Worm (Caenorhabditis elegans): ENCODE measurements around the gene T19D12.9.

DNA sequence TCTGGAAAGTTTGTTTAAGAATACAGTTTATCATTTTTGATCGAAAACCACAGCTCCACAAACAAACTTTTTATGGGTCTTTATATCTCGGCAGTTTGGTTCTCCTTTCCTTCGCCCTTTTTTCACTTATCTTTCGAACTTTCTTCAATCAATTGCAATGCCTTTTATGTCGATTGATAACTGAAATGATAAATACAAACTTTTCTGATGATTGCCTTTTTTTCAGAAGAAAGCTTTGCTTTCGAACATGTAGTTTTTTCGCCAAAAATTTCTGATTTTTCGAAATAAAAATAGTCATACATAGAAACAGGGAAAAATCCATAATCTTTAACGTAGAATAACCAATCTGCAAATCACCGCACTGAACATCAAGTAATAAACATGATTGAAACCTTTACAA, 7.0 kb upstream of the T19D12.9 start, which contains the start of gene T19D12.2:
- no peak for TF ChIP-seq lir-3 (tag; optimal IDR thresholded peaks at IDR 0.05)
- no peak for TF ChIP-seq nhr-237 (tag; optimal IDR thresholded peaks at IDR 0.05)
- no peak for TF ChIP-seq skn-1 (tag; optimal IDR thresholded peaks at IDR 0.05)
- no peak for TF ChIP-seq lsy-2 (tag; optimal IDR thresholded peaks at IDR 0.05)
- no peak for TF ChIP-seq fkh-10 (GFP tag; optimal IDR thresholded peaks at IDR 0.05)
- no peak for TF ChIP-seq unc-39 (tag; optimal IDR thresholded peaks at IDR 0.05)
- no peak for TF ChIP-seq unc-62 (GFP tag; optimal IDR thresholded peaks at IDR 0.05 in 1 of 2)
- TF ChIP-seq unc-62 (tag; optimal IDR thresholded peaks at IDR 0.05) = no peak

Data from whole organism, L4 larva.